Worm (Caenorhabditis elegans): Measurements from ENCODE around the gene gad-3.

DNA sequence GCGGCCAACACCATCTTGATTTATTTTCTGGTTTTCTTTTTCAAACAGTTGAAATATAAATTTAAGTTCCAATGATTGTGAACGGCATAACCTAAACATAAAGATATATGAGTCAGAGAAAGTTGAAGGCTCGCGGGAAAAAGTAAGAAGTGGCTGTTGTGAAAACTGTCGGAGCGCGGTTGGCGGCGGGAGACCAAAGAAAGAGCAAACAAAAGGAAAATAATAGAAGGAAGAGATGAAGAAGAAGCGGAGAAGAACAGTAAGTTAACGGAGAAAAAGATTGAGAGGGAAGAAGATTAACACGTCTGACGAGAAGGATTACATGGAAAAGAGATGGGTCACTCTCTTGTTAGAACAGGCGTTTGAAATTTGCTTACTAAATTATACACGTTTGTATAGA, 34.6 kb upstream of the gad-3 start, which contains the start of gene inx-10:
- TF ChIP-seq cog-1 (tag; optimal IDR thresholded peaks at IDR 0.05) (no peak), T22C8.4 (GFP tag; IDR thresholded peaks at IDR 0.05) (no peak)

Data from whole organism, midembryonic.